Fruit fly (Drosophila melanogaster): ENCODE data around the gene CG11983.

CG11983 gene

dm6 chr3R:9035252-9035651 lies 27.1 kb downstream of the CG11983 start (continued):
- TF ChIP-seq CG12391 (tag; optimal IDR thresholded peaks at IDR 0.05) (peak; percentile 15), slp2 (GFP tag; optimal IDR thresholded peaks at IDR 0.05) (no peak), crol (GFP tag; IDR thresholded peaks at IDR 0.05) (peak; percentile 41; the same call in 1 of the 2 replicates), CG10979 (tag; optimal IDR thresholded peaks at IDR 0.05) (peak; percentile 27), dmrt11E (tag; optimal IDR thresholded peaks at IDR 0.05) (peak; percentile 49), Dad (GFP tag; optimal IDR thresholded peaks at IDR 0.05) (no peak), ap (GFP tag; IDR thresholded peaks at IDR 0.05) (no peak), CG33557 (GFP tag; optimal IDR thresholded peaks at IDR 0.05) (peak; percentile 2), sens (GFP tag) (peak; percentile 25), lilli (GFP tag; optimal IDR thresholded peaks at IDR 0.05) (no peak), crp (GFP tag; optimal IDR thresholded peaks at IDR 0.05) (no peak), prd (optimal IDR thresholded peaks at IDR 0.05) (no peak), prd (GFP tag; IDR thresholded peaks at IDR 0.05) (peak; percentile 32; the same call in 1 of the 3 replicates), pros (GFP tag; optimal IDR thresholded peaks at IDR 0.05) (peak; percentile 50)

dm6 chr3R:9037946-9038345 lies 29.8 kb downstream of the CG11983 start:
- TF ChIP-seq Taf1 (GFP tag; IDR thresholded peaks at IDR 0.05) (no peak), luna (GFP tag; optimal IDR thresholded peaks at IDR 0.05) (no peak), tll (GFP tag; optimal IDR thresholded peaks at IDR 0.05) (peak in 1 of 2 experiments; percentile 27), ac (GFP tag; optimal IDR thresholded peaks at IDR 0.05) (peak; percentile 50), zf30C (GFP tag; optimal IDR thresholded peaks at IDR 0.05) (no peak), pros (GFP tag; optimal IDR thresholded peaks at IDR 0.05) (peak; percentile 93), CG13123 (GFP tag; optimal IDR thresholded peaks at IDR 0.05) (no peak), en (GFP tag; optimal IDR thresholded peaks at IDR 0.05) (no peak), CG2199 (GFP tag; IDR thresholded peaks at IDR 0.05) (0 out of 3 replicates have a peak, but pooled peaks have one; percentile 14), Eip74EF (GFP tag; optimal IDR thresholded peaks at IDR 0.05) (no peak), kni (GFP tag; optimal IDR thresholded peaks at IDR 0.05) (peak; percentile 2), MESR4 (GFP tag; optimal IDR thresholded peaks at IDR 0.05) (no peak)

- no peak for TF ChIP-seq dmrt99B (tag; optimal IDR thresholded peaks at IDR 0.05)
- TF ChIP-seq crol (GFP tag; IDR thresholded peaks at IDR 0.05) = no peak
- TF ChIP-seq ATbp (GFP tag; optimal IDR thresholded peaks at IDR 0.05) = no peak
- TF ChIP-seq row (GFP tag; IDR thresholded peaks at IDR 0.05) = peak; percentile 90
- peak; percentile 37; the same call in 1 of the 2 replicates for TF ChIP-seq ranshi (GFP tag; IDR thresholded peaks at IDR 0.05)
- no peak for TF ChIP-seq CG11696 (GFP tag; IDR thresholded peaks at IDR 0.05)
- no peak for TF ChIP-seq usp (GFP tag; optimal IDR thresholded peaks at IDR 0.05)
- TF ChIP-seq CG8281 (tag; optimal IDR thresholded peaks at IDR 0.05) = no peak
- no peak for TF ChIP-seq CG11093 (GFP tag; IDR thresholded peaks at IDR 0.05)
- no peak for TF ChIP-seq dati (GFP tag; IDR thresholded peaks at IDR 0.05)
- TF ChIP-seq CG14667 (GFP tag; IDR thresholded peaks at IDR 0.05) = no peak
- peak; percentile 24 for TF ChIP-seq bab2 (GFP tag; optimal IDR thresholded peaks at IDR 0.05)
- no peak for TF ChIP-seq Mes4 (GFP tag; optimal IDR thresholded peaks at IDR 0.05)
- no peak; the same call in 1 of the 2 replicates for TF ChIP-seq lmd (GFP tag; IDR thresholded peaks at IDR 0.05)
- no peak for TF ChIP-seq Sin3A (optimal IDR thresholded peaks at IDR 0.05)
- TF ChIP-seq CG30020 (tag; optimal IDR thresholded peaks at IDR 0.05) = no peak
- no peak for TF ChIP-seq CG18476 (GFP tag; optimal IDR thresholded peaks at IDR 0.05)
- TF ChIP-seq Oaz (GFP tag; IDR thresholded peaks at IDR 0.05) = no peak
- peak; percentile 9 for TF ChIP-seq CG7556 (GFP tag; optimal IDR thresholded peaks at IDR 0.05)
- TF ChIP-seq CG13894 (tag; optimal IDR thresholded peaks at IDR 0.05) = peak; percentile 59
- TF ChIP-seq CG2678 (tag; optimal IDR thresholded peaks at IDR 0.05) = no peak
- peak; percentile 84 for TF ChIP-seq hbn (GFP tag; IDR thresholded peaks at IDR 0.05; ENCODE audit: partially characterized antibody)
- peak; percentile 25 for TF ChIP-seq CG18599 (GFP tag; optimal IDR thresholded peaks at IDR 0.05)
- TF ChIP-seq slp2 (GFP tag; optimal IDR thresholded peaks at IDR 0.05) = no peak
- no peak for TF ChIP-seq ash1 (GFP tag; optimal IDR thresholded peaks at IDR 0.05)
- TF ChIP-seq CG13287 (GFP tag; IDR thresholded peaks at IDR 0.05; ENCODE audit: partially characterized antibody) = peak; percentile 94
These were observed 30.5 kb downstream of the CG11983 start, which contains the start of gene hyx for dm6 chr3R:9038652-9039051. hyx (plus strand) TSS chr3R:9038760.

Measured in whole organism, embryonic.